Worm (Caenorhabditis elegans) whole organism, L4 larva: ENCODE measurements around the gene C49A9.9.

Experiments used
- aha-1 ChIP-seq: fragments of 150-350 bp; peaks from one replicate; lab custom pipeline; 2014; ENCODE audit warnings: missing biosample characterization, missing genetic modification characterization
- ces-1 ChIP-seq: fragments of 150-350 bp; sonication (generic microtip); optimal IDR thresholded peaks from 4 replicates; lab custom pipeline; 2014; ENCODE audit warnings: missing biosample characterization, missing genetic modification reagents, missing genetic modification characterization
- dve-1 ChIP-seq: sonication (generic microtip); optimal IDR thresholded peaks from 2 replicates; lab custom pipeline; 2017; ENCODE audit warnings: antibody characterized with exemption, mild to moderate bottlenecking, missing genetic modification characterization, missing compliant biosample characterization; ENCODE audit not compliant: insufficient read depth
- fos-1 ChIP-seq: fragments of 150-350 bp; optimal IDR thresholded peaks from 2 replicates; lab custom pipeline; 2014; ENCODE audit warnings: missing biosample characterization, missing genetic modification characterization
- nhr-111 ChIP-seq: fragments of 200-800 bp; sonication (Bioruptor generic); optimal IDR thresholded peaks from 2 replicates; lab custom pipeline; 2018; ENCODE audit warnings: mild to moderate bottlenecking, missing genetic modification characterization, missing compliant biosample characterization
- nhr-237 ChIP-seq: sonication (generic microtip); optimal IDR thresholded peaks from 2 replicates; lab custom pipeline; 2017; ENCODE audit warnings: missing biosample characterization, missing genetic modification characterization
- nhr-76 ChIP-seq: fragments of 150-350 bp; optimal IDR thresholded peaks from 2 replicates; lab custom pipeline; 2014; ENCODE audit warnings: missing biosample characterization, missing genetic modification characterization
- nhr-77 ChIP-seq: fragments of 150-350 bp; optimal IDR thresholded peaks from 2 replicates; lab custom pipeline; 2014; ENCODE audit warnings: missing biosample characterization, missing genetic modification characterization
- pha-4 ChIP-seq, 2 experiments: fragments of 150-350 bp in 1 of 2; fragments of 200-800 bp in 1 of 2; sonication (Bioruptor generic) in 1 of 2; IDR thresholded peaks in 1 of 2; optimal IDR thresholded peaks in 1 of 2; 2 replicates each; pipeline versions ENCODE4 v1.3.6 to Lab custom; 2014 to 2022; ENCODE audit warnings: missing genetic modification characterization in 2 of 2, missing genetic modification reagents in 2 of 2, missing biosample characterization in 1 of 2, missing compliant biosample characterization in 1 of 2
- set-16 ChIP-seq: fragments of 200-800 bp; sonication (Bioruptor generic); IDR thresholded peaks from 2 replicates; pipeline ENCODE4 v1.3.6; 2022; ENCODE audit warnings: missing genetic modification reagents, missing genetic modification characterization, missing compliant biosample characterization
- unc-39 ChIP-seq: sonication (generic microtip); optimal IDR thresholded peaks from 2 replicates; lab custom pipeline; 2017; ENCODE audit warnings: missing biosample characterization, missing genetic modification characterization
- ztf-11 ChIP-seq: fragments of 150-350 bp; optimal IDR thresholded peaks from 2 replicates; lab custom pipeline; 2014; ENCODE audit warnings: missing biosample characterization, missing genetic modification characterization

DNA sequence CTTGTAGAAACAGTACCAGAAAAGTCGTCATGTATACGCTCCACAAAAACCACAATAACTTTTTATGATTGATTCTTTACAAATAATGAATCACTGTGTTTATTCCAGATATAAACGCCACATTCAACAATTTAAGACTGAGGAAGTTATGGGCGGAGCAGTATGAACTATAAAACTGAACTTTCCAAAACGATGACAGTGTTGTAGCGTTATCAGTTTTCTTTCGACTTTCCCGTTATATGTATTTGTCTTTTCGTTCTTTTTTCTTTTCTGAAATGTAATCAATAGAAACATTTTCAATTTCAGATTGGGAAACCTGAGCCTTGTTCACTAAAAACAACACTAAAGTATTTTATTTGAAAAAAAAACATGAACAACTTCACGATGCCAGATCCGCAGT lies at the start of gene C49A9.9:
- TF ChIP-seq nhr-77 (tag; lab: Kevin White, UChicago) (no peak), ztf-11 (tag; lab: Kevin White, UChicago) (no peak), ces-1 (GFP tag; lab: Kevin White, UChicago) (no peak), aha-1 (tag; lab: Kevin White, UChicago) (no peak), dve-1 (tag; lab: Kevin White, UChicago) (peak; percentile 1), pha-4 (GFP tag; IDR thresholded peaks at IDR 0.05; lab: Robert Waterston, UW) (no peak), pha-4 (tag; optimal IDR thresholded peaks at IDR 0.05; lab: Kevin White, UChicago) (no peak), nhr-76 (tag; lab: Kevin White, UChicago) (no peak), unc-39 (tag; lab: Kevin White, UChicago) (no peak), nhr-237 (no peak), nhr-111 (GFP tag; lab: Kevin White, UChicago) (no peak), fos-1 (tag; lab: Kevin White, UChicago) (no peak), set-16 (GFP tag; lab: Robert Waterston, UW) (no peak)
